Worm (Caenorhabditis elegans): ENCODE measurements around the gene sra-13.

The sra-13 gene

DNA sequence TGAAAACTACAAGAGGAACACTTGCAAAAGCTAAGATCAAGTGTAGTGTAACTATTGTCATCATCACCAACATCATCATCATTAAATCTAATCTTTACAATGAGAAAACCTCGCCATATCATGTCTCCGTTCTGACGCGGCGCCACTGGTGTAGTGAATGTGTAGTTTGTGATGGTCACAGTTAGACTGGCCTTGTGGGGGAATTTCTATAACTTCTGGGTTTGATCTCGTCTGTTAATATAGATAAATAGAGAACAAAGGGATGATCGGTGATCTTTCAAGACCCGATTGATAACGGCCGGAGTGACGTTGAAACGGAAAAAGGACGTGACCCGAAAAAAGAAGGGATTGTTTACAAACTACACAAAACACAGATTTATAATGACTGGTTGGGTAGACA lies 33.3 kb downstream of the sra-13 start (continued):
- no peak for TF ChIP-seq ceh-63 (GFP tag; optimal IDR thresholded peaks at IDR 0.05)

ce11 chrII:8441519-8441918 lies 34.0 kb downstream of the sra-13 start:
- no peak for TF ChIP-seq fkh-4 (tag; optimal IDR thresholded peaks at IDR 0.05; ENCODE audit: borderline replicate concordance)
- TF ChIP-seq nhr-11 (tag; optimal IDR thresholded peaks at IDR 0.05) = no peak
- TF ChIP-seq pqm-1 (tag; optimal IDR thresholded peaks at IDR 0.05) = no peak
- TF ChIP-seq nhr-237 (tag; optimal IDR thresholded peaks at IDR 0.05) = no peak
- peak; percentile 0 for TF ChIP-seq F16B12.6 (tag; optimal IDR thresholded peaks at IDR 0.05)
- no peak for TF ChIP-seq Y116A8C.19 (tag; optimal IDR thresholded peaks at IDR 0.05; ENCODE audit: borderline replicate concordance)
- no peak for TF ChIP-seq nhr-47 (tag; optimal IDR thresholded peaks at IDR 0.05)
- TF ChIP-seq pax-3 (tag; optimal IDR thresholded peaks at IDR 0.05) = no peak
- no peak for TF ChIP-seq C16A3.4 (tag; optimal IDR thresholded peaks at IDR 0.05)
- no peak for TF ChIP-seq ztf-4 (tag; optimal IDR thresholded peaks at IDR 0.05)
- TF ChIP-seq efl-1 (optimal IDR thresholded peaks at IDR 0.05) = no peak
- peak in 1 of 2 experiments; percentile 91 for TF ChIP-seq efl-1 (GFP tag; optimal IDR thresholded peaks at IDR 0.05 in 1 of 2)
- TF ChIP-seq tlp-1 (tag; optimal IDR thresholded peaks at IDR 0.05) = no peak
- TF ChIP-seq vab-15 (tag; optimal IDR thresholded peaks at IDR 0.05) = no peak
- TF ChIP-seq ztf-11 (tag; optimal IDR thresholded peaks at IDR 0.05) = no peak
- TF ChIP-seq nhr-90 (tag; optimal IDR thresholded peaks at IDR 0.05; ENCODE audit: poor library complexity) = no peak
- TF ChIP-seq lsy-2 (tag; optimal IDR thresholded peaks at IDR 0.05) = peak in 1 of 2 experiments; percentile 16

DNA sequence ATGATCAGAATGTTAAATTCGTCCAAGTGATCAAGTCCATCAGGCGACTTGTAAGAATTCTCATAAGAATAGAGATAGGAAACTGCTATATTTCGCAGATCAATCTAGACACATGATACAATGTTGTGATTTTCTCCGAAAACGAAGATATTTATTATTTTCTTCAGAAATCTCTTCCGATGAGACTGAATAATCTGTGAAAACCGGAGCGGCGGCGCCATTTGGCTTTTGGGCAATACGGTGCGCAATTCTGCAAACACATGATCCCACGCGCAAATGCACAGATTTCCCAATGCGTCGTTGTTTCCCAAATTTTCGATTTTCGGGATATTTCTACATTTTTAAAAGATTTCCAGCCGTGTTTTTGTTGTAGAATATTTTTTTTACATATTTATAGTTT lies 34.7 kb downstream of the sra-13 start:
- TF ChIP-seq C04F5.9 (tag; optimal IDR thresholded peaks at IDR 0.05) = no peak
- TF ChIP-seq nhr-85 (tag) = peak; percentile 82
- TF ChIP-seq lin-13 (GFP tag; optimal IDR thresholded peaks at IDR 0.05) = peak; percentile 8
- TF ChIP-seq C16A3.4 (tag; optimal IDR thresholded peaks at IDR 0.05) = peak; percentile 2
- peak; percentile 14 to 56 (median 37) for TF ChIP-seq ceh-82 (tag; optimal IDR thresholded peaks at IDR 0.05)
- TF ChIP-seq tbx-2 (tag; optimal IDR thresholded peaks at IDR 0.05) = peak; percentile 38
- TF ChIP-seq nhr-19 (GFP tag; conservative IDR thresholded peaks at IDR 0.05) = peak; percentile 31
- peak; percentile 44 for TF ChIP-seq xbp-1 (tag; optimal IDR thresholded peaks at IDR 0.05)
- TF ChIP-seq lin-15B (tag; optimal IDR thresholded peaks at IDR 0.05) = peak; percentile 0
- peak; percentile 85 to 95 for TF ChIP-seq lsy-2 (tag; optimal IDR thresholded peaks at IDR 0.05)
- no peak for TF ChIP-seq pag-3 (tag; optimal IDR thresholded peaks at IDR 0.05; ENCODE audit: borderline replicate concordance, insufficient read depth)
- TF ChIP-seq lin-14 (GFP tag; optimal IDR thresholded peaks at IDR 0.05) = peak; percentile 48
- TF ChIP-seq mep-1 (tag; optimal IDR thresholded peaks at IDR 0.05) = peak; percentile 65
- TF ChIP-seq efl-1 (optimal IDR thresholded peaks at IDR 0.05) = peak; percentile 50 to 61
- TF ChIP-seq efl-1 (GFP tag; optimal IDR thresholded peaks at IDR 0.05 in 1 of 2) = peak; percentile 56 to 88
- no peak for TF ChIP-seq nhr-76 (tag; optimal IDR thresholded peaks at IDR 0.05)
- TF ChIP-seq nhr-47 (tag; optimal IDR thresholded peaks at IDR 0.05) = peak; percentile 63
- peak; percentile 34 to 58 (median 51) for TF ChIP-seq dpl-1 (GFP tag; optimal IDR thresholded peaks at IDR 0.05)
- TF ChIP-seq snu-23 (GFP tag; optimal IDR thresholded peaks at IDR 0.05) = peak; percentile 54
- TF ChIP-seq nhr-90 (tag; optimal IDR thresholded peaks at IDR 0.05; ENCODE audit: poor library complexity) = peak; percentile 42
- peak; percentile 63 for TF ChIP-seq blmp-1 (tag; optimal IDR thresholded peaks at IDR 0.05)
- peak; percentile 71 for TF ChIP-seq nhr-71 (tag; optimal IDR thresholded peaks at IDR 0.05)
- no peak for TF ChIP-seq fkh-4 (tag; optimal IDR thresholded peaks at IDR 0.05; ENCODE audit: borderline replicate concordance)
- peak; percentile 8; the same call in 1 of the 2 replicates for TF ChIP-seq isw-1 (GFP tag; IDR thresholded peaks at IDR 0.05)
- peak; percentile 30 for TF ChIP-seq rnt-1 (tag; optimal IDR thresholded peaks at IDR 0.05)
- TF ChIP-seq nhr-20 (tag; optimal IDR thresholded peaks at IDR 0.05) = peak; percentile 60
- TF ChIP-seq skn-1 (tag; optimal IDR thresholded peaks at IDR 0.05) = peak; percentile 9
- TF ChIP-seq snpc-4 (tag; optimal IDR thresholded peaks at IDR 0.05) = peak; percentile 24
- peak; percentile 26 for TF ChIP-seq jun-1 (tag; optimal IDR thresholded peaks at IDR 0.05)
- peak in 2 of 6 experiments; percentile 9 to 46 for TF ChIP-seq elt-3 (tag; optimal IDR thresholded peaks at IDR 0.05)
- TF ChIP-seq unc-62 (GFP tag; optimal IDR thresholded peaks at IDR 0.05) = no peak
- TF ChIP-seq nhr-84 (tag; optimal IDR thresholded peaks at IDR 0.05) = no peak
- TF ChIP-seq egl-13 (tag; optimal IDR thresholded peaks at IDR 0.05) = no peak
- peak; percentile 45 to 67 for TF ChIP-seq lin-35 (GFP tag; optimal IDR thresholded peaks at IDR 0.05)
- peak; percentile 15 for TF ChIP-seq irx-1 (tag; optimal IDR thresholded peaks at IDR 0.05)
- no peak for TF ChIP-seq ama-1 (optimal IDR thresholded peaks at IDR 0.05)
- peak; percentile 90 for TF ChIP-seq F16B12.6 (tag; optimal IDR thresholded peaks at IDR 0.05)
- peak; percentile 35 for TF ChIP-seq unc-130 (tag; optimal IDR thresholded peaks at IDR 0.05)
- peak in 1 of 2 experiments; percentile 33 for TF ChIP-seq mdl-1 (tag; optimal IDR thresholded peaks at IDR 0.05)
